Fruit fly (Drosophila melanogaster) whole organism, embryonic: ENCODE results near the gene CG7272.

Experiments
- ATbp ChIP-seq: fragments of 200-800 bp; sonication (Bioruptor generic); optimal IDR thresholded peaks from 2 replicates; lab custom pipeline; 2017; ENCODE audit warnings: missing biosample characterization, mild to moderate bottlenecking, missing genetic modification characterization, missing genetic modification reagents
- Atf6 ChIP-seq: fragments of 200-800 bp; sonication (Bioruptor generic); IDR thresholded peaks from 2 replicates; pipeline ENCODE4 v1.3.6; 2022; ENCODE audit warnings: missing biosample characterization, missing genetic modification characterization
- Awh ChIP-seq: fragments of 200-800 bp; sonication (Bioruptor generic); IDR thresholded peaks from 2 replicates; pipeline ENCODE4, ENCODE4 v1.3.6; 2022; ENCODE audit warnings: missing biosample characterization, missing genetic modification characterization
- CG10654 ChIP-seq: fragments of 200-800 bp; sonication (Bioruptor generic); optimal IDR thresholded peaks from 2 replicates; lab custom pipeline; 2016; ENCODE audit warnings: missing biosample characterization, missing genetic modification characterization
- CG14441 ChIP-seq: fragments of 200-800 bp; sonication (Bioruptor generic); IDR thresholded peaks from 2 replicates; pipeline ENCODE4 v1.3.6; 2022; ENCODE audit warnings: missing biosample characterization, missing genetic modification characterization
- CG15696 ChIP-seq: fragments of 200-800 bp; sonication (Bioruptor generic); optimal IDR thresholded peaks from 2 replicates; lab custom pipeline; 2019; ENCODE audit warnings: missing biosample characterization, mild to moderate bottlenecking, missing genetic modification characterization, moderate library complexity
- CG17802 ChIP-seq: fragments of 200-800 bp; sonication (Bioruptor generic); optimal IDR thresholded peaks from 2 replicates; lab custom pipeline; 2018; ENCODE audit warnings: missing biosample characterization, mild to moderate bottlenecking, missing genetic modification characterization, moderate library complexity
- CG18599 ChIP-seq: fragments of 200-800 bp; sonication (Bioruptor generic); optimal IDR thresholded peaks from 3 replicates; lab custom pipeline; 2017; ENCODE audit warnings: missing biosample characterization, missing genetic modification characterization, mild to moderate bottlenecking, moderate library complexity, missing genetic modification reagents
- CG2120 ChIP-seq: fragments of 200-800 bp; sonication (Bioruptor generic); optimal IDR thresholded peaks from 3 replicates; lab custom pipeline; 2016; ENCODE audit warnings: missing biosample characterization, missing genetic modification characterization
- CG33557 ChIP-seq: fragments of 200-800 bp; sonication (Bioruptor generic); optimal IDR thresholded peaks from 2 replicates; lab custom pipeline; 2019; ENCODE audit warnings: missing biosample characterization, mild to moderate bottlenecking, missing genetic modification characterization, moderate library complexity
- CG3726 ChIP-seq: fragments of 200-800 bp; sonication (Bioruptor generic); IDR thresholded peaks from 3 replicates; pipeline ENCODE4, ENCODE4 v1.3.6; 2022; ENCODE audit warnings: missing biosample characterization, missing genetic modification characterization
- CG4820 ChIP-seq: fragments of 200-800 bp; sonication (Bioruptor generic); optimal IDR thresholded peaks from 3 replicates; lab custom pipeline; 2016; ENCODE audit warnings: missing biosample characterization, missing genetic modification characterization
- CG5180 ChIP-seq: fragments of 200-800 bp; sonication (Bioruptor generic); optimal IDR thresholded peaks from 3 replicates; lab custom pipeline; 2017; ENCODE audit warnings: missing biosample characterization, missing genetic modification characterization, mild to moderate bottlenecking, moderate library complexity, missing genetic modification reagents
- CG6254 ChIP-seq: fragments of 200-800 bp; sonication (Bioruptor generic); optimal IDR thresholded peaks from 3 replicates; lab custom pipeline; 2017; ENCODE audit warnings: mild to moderate bottlenecking, missing biosample characterization, missing genetic modification reagents, missing genetic modification characterization
- CG7839 ChIP-seq: fragments of 200-800 bp; sonication (Bioruptor generic); optimal IDR thresholded peaks from 3 replicates; lab custom pipeline; 2018; ENCODE audit warnings: missing biosample characterization, mild to moderate bottlenecking, missing genetic modification characterization, moderate library complexity
- CG8765 ChIP-seq: fragments of 200-800 bp; sonication (Bioruptor generic); IDR thresholded peaks from 2 replicates; pipeline ENCODE4 v1.3.6; 2022; ENCODE audit warnings: missing biosample characterization, missing genetic modification characterization
- CG9609 ChIP-seq: fragments of 200-800 bp; sonication (Bioruptor generic); optimal IDR thresholded peaks from 3 replicates; lab custom pipeline; 2016; ENCODE audit warnings: missing biosample characterization, missing genetic modification characterization
- CG9727 ChIP-seq: fragments of 200-800 bp; sonication (Bioruptor generic); optimal IDR thresholded peaks from 3 replicates; lab custom pipeline; 2017; ENCODE audit warnings: missing biosample characterization, mild to moderate bottlenecking, missing genetic modification characterization
- CHES-1-like ChIP-seq: fragments of 200-800 bp; sonication (Bioruptor generic); optimal IDR thresholded peaks from 2 replicates; lab custom pipeline; 2016; ENCODE audit warnings: missing biosample characterization, missing genetic modification characterization
- D19B ChIP-seq: fragments of 200-800 bp; sonication (Bioruptor generic); optimal IDR thresholded peaks from 2 replicates; lab custom pipeline; 2017; ENCODE audit warnings: missing biosample characterization, mild to moderate bottlenecking, missing genetic modification characterization
- Dad ChIP-seq: fragments of 200-800 bp; sonication (Bioruptor generic); optimal IDR thresholded peaks from 3 replicates; lab custom pipeline; 2016; ENCODE audit warnings: missing biosample characterization, missing genetic modification characterization
- Dip2 ChIP-seq: fragments of 200-800 bp; sonication (Bioruptor generic); IDR thresholded peaks from 2 replicates; pipeline ENCODE4 v1.3.6; 2022; ENCODE audit warnings: missing biosample characterization, missing genetic modification characterization
- Dref ChIP-seq: fragments of 200-800 bp; sonication (Bioruptor generic); IDR thresholded peaks from 2 replicates; pipeline ENCODE4 v1.3.6; 2022; ENCODE audit warnings: missing biosample characterization, missing genetic modification characterization
- Ets97D ChIP-seq: fragments of 200-800 bp; sonication (Bioruptor generic); optimal IDR thresholded peaks from 3 replicates; lab custom pipeline; 2016; ENCODE audit warnings: missing biosample characterization, missing genetic modification characterization
- HLH3B ChIP-seq: fragments of 200-800 bp; sonication (Bioruptor generic); IDR thresholded peaks from 2 replicates; pipeline ENCODE4 v1.3.6; 2022; ENCODE audit warnings: missing biosample characterization, missing genetic modification characterization
- HLH4C ChIP-seq: fragments of 200-800 bp; sonication (Bioruptor generic); IDR thresholded peaks from 3 replicates; pipeline ENCODE4 v1.3.6; 2022; ENCODE audit warnings: missing biosample characterization, missing genetic modification characterization; ENCODE audit not compliant: partially characterized antibody
- HLH54F ChIP-seq: fragments of 200-800 bp; sonication (Bioruptor generic); optimal IDR thresholded peaks from 3 replicates; lab custom pipeline; 2016; ENCODE audit warnings: missing biosample characterization, missing genetic modification characterization
- Lpt ChIP-seq: fragments of >200 bp; optimal IDR thresholded peaks from 2 replicates; lab custom pipeline; 2018; ENCODE audit warnings: missing biosample characterization, missing genetic modification characterization
- Neu2 ChIP-seq: fragments of 200-800 bp; sonication (Bioruptor generic); optimal IDR thresholded peaks from 3 replicates; lab custom pipeline; 2016; ENCODE audit warnings: missing biosample characterization, missing genetic modification characterization, borderline replicate concordance
- NfI ChIP-seq: fragments of 200-800 bp; sonication (Bioruptor generic); optimal IDR thresholded peaks from 3 replicates; lab custom pipeline; 2018; ENCODE audit warnings: missing biosample characterization, mild to moderate bottlenecking, missing genetic modification characterization, moderate library complexity
- Oaz ChIP-seq: fragments of 200-800 bp; sonication (Bioruptor generic); IDR thresholded peaks from 2 replicates; pipeline ENCODE4 v1.3.6; 2022; ENCODE audit warnings: missing biosample characterization, missing genetic modification characterization
- Oli ChIP-seq: fragments of 200-800 bp; sonication (Bioruptor generic); optimal IDR thresholded peaks from 2 replicates; lab custom pipeline; 2018; ENCODE audit warnings: missing biosample characterization, mild to moderate bottlenecking, missing genetic modification characterization, moderate library complexity
- Poxn ChIP-seq: fragments of 200-800 bp; sonication (Bioruptor generic); IDR thresholded peaks from 2 replicates; pipeline ENCODE4 v1.3.6; 2022; ENCODE audit warnings: missing biosample characterization, missing genetic modification characterization
- Xrp1 ChIP-seq: fragments of 200-800 bp; sonication (Bioruptor generic); IDR thresholded peaks from 2 replicates; pipeline ENCODE4 v1.3.6; 2022; ENCODE audit warnings: missing biosample characterization, missing genetic modification characterization
- chinmo ChIP-seq: fragments of 200-800 bp; sonication (Bioruptor generic); IDR thresholded peaks from 4 replicates; pipeline ENCODE4 v1.3.6; 2022; ENCODE audit warnings: missing biosample characterization, missing genetic modification characterization; ENCODE audit not compliant: partially characterized antibody
- crc ChIP-seq: fragments of 200-800 bp; sonication (Bioruptor generic); optimal IDR thresholded peaks from 2 replicates; lab custom pipeline; 2016; ENCODE audit warnings: missing biosample characterization, missing genetic modification characterization
- dm ChIP-seq: fragments of 200-800 bp; sonication (Bioruptor generic); optimal IDR thresholded peaks from 3 replicates; lab custom pipeline; 2016; ENCODE audit warnings: missing biosample characterization, missing genetic modification characterization
- dysf ChIP-seq: fragments of 200-800 bp; sonication (Bioruptor generic); IDR thresholded peaks from 3 replicates; pipeline ENCODE4 v1.3.6; 2022; ENCODE audit warnings: missing biosample characterization, missing genetic modification characterization
- ewg ChIP-seq: fragments of 200-800 bp; sonication (Bioruptor generic); optimal IDR thresholded peaks from 3 replicates; lab custom pipeline; 2017; ENCODE audit warnings: mild to moderate bottlenecking, missing biosample characterization, missing genetic modification reagents, missing genetic modification characterization
- gcm2 ChIP-seq: fragments of 200-800 bp; sonication (Bioruptor generic); optimal IDR thresholded peaks from 2 replicates; lab custom pipeline; 2016; ENCODE audit warnings: missing biosample characterization, missing genetic modification characterization
- h ChIP-seq: fragments of >200 bp; optimal IDR thresholded peaks from 2 replicates; lab custom pipeline; 2017
- ind ChIP-seq: fragments of 200-800 bp; sonication (Bioruptor generic); optimal IDR thresholded peaks from 3 replicates; lab custom pipeline; 2016; ENCODE audit warnings: missing biosample characterization, missing genetic modification characterization
- pho ChIP-seq: fragments of 200-800 bp; sonication (Bioruptor generic); optimal IDR thresholded peaks from 2 replicates; lab custom pipeline; 2016; ENCODE audit warnings: missing biosample characterization, missing genetic modification characterization
- ranshi ChIP-seq: fragments of 200-800 bp; sonication (Bioruptor generic); IDR thresholded peaks from 2 replicates; pipeline ENCODE4 v1.3.6; 2022; ENCODE audit warnings: missing biosample characterization, missing genetic modification characterization
- sens-2 ChIP-seq: fragments of 200-800 bp; sonication (Bioruptor generic); IDR thresholded peaks from 2 replicates; pipeline ENCODE4 v1.3.6; 2022; ENCODE audit warnings: missing biosample characterization, missing genetic modification characterization
- slp2 ChIP-seq: fragments of 200-800 bp; sonication (Bioruptor generic); optimal IDR thresholded peaks from 2 replicates; lab custom pipeline; 2016; ENCODE audit warnings: missing biosample characterization, missing genetic modification characterization
- sug ChIP-seq: fragments of 200-800 bp; optimal IDR thresholded peaks from 2 replicates; lab custom pipeline; 2019; ENCODE audit warnings: missing biosample characterization, mild to moderate bottlenecking, missing genetic modification characterization, moderate library complexity
- tx ChIP-seq: fragments of 200-800 bp; sonication (Bioruptor generic); optimal IDR thresholded peaks from 2 replicates; lab custom pipeline; 2016; ENCODE audit warnings: missing biosample characterization, missing genetic modification characterization
- wek ChIP-seq: fragments of 200-800 bp; sonication (Bioruptor generic); optimal IDR thresholded peaks from 3 replicates; lab custom pipeline; 2018; ENCODE audit warnings: missing biosample characterization, mild to moderate bottlenecking, missing genetic modification characterization, moderate library complexity

The CG7272 gene

dm6 chr3L:15534274-15535227 lies 33.8 kb downstream of the CG7272 start (continued):
- peak; percentile 52 for TF ChIP-seq CG33557 (GFP tag; lab: Kevin White, UChicago)
- TF ChIP-seq Dref (GFP tag; lab: Robert Waterston, UW), result no peak
- no peak for TF ChIP-seq Oaz
- TF ChIP-seq CG7839 (tag; lab: Kevin White, UChicago), result peak; percentile 77
- no peak; the same call in 1 of the 2 replicates for TF ChIP-seq Awh (GFP tag; lab: Robert Waterston, UW)
- TF ChIP-seq ewg (GFP tag; lab: Kevin White, UChicago), result peak; percentile 50
- TF ChIP-seq CHES-1-like (GFP tag; lab: Kevin White, UChicago), result peak; percentile 37
- peak; percentile 97 for TF ChIP-seq chinmo (GFP tag; lab: Robert Waterston, UW)
- no peak for TF ChIP-seq CG3726 (GFP tag; lab: Robert Waterston, UW)
- no peak for TF ChIP-seq wek
- TF ChIP-seq ATbp, result peak; percentile 52
- no peak for TF ChIP-seq CG17802
- no peak for TF ChIP-seq sens-2 (GFP tag; lab: Robert Waterston, UW)
- no peak for TF ChIP-seq HLH4C
- TF ChIP-seq CG4820 (GFP tag; lab: Kevin White, UChicago), result peak; percentile 40
- TF ChIP-seq crc (GFP tag; lab: Kevin White, UChicago), result no peak
- TF ChIP-seq D19B (GFP tag; lab: Kevin White, UChicago), result peak; percentile 99
- no peak for TF ChIP-seq Neu2 (GFP tag; lab: Kevin White, UChicago)
- peak; percentile 73 for TF ChIP-seq pho (GFP tag; lab: Kevin White, UChicago)
- TF ChIP-seq slp2 (GFP tag; lab: Kevin White, UChicago), result peak; percentile 41
- peak; percentile 43 for TF ChIP-seq NfI (GFP tag; lab: Kevin White, UChicago)
- TF ChIP-seq gcm2 (GFP tag; lab: Kevin White, UChicago), result no peak
- peak; percentile 15 for TF ChIP-seq CG10654 (GFP tag; lab: Kevin White, UChicago)
- peak; percentile 6 for TF ChIP-seq CG5180
- TF ChIP-seq CG9727 (GFP tag; lab: Kevin White, UChicago), result peak; percentile 80
- no peak for TF ChIP-seq Poxn
- TF ChIP-seq Atf6 (GFP tag; lab: Robert Waterston, UW), result peak; percentile 15; the same call in 1 of the 2 replicates
- TF ChIP-seq Dad (GFP tag; lab: Kevin White, UChicago), result peak; percentile 18
- TF ChIP-seq sug, result peak; percentile 37
- peak; percentile 76 for TF ChIP-seq CG2120 (GFP tag; lab: Kevin White, UChicago)
- peak; percentile 41; the same call in 1 of the 2 replicates for TF ChIP-seq HLH3B (GFP tag; lab: Robert Waterston, UW)
- peak; percentile 29 for TF ChIP-seq dm (GFP tag; lab: Kevin White, UChicago)
- TF ChIP-seq h (lab: Kevin White, UChicago), result no peak
- TF ChIP-seq Oli (tag; lab: Kevin White, UChicago), result peak; percentile 82
- no peak; the same call in 1 of the 2 replicates for TF ChIP-seq ranshi
- TF ChIP-seq CG15696 (tag; lab: Kevin White, UChicago), result peak; percentile 38
- peak; percentile 66 for TF ChIP-seq CG18599
- peak; percentile 68 for TF ChIP-seq HLH54F (GFP tag; lab: Kevin White, UChicago)
- TF ChIP-seq dysf (GFP tag; lab: Robert Waterston, UW), result 0 out of 3 replicates have a peak, but pooled peaks have one; percentile 37
- peak; percentile 68 for TF ChIP-seq ind (GFP tag; lab: Kevin White, UChicago)
- no peak for TF ChIP-seq CG8765 (GFP tag; lab: Robert Waterston, UW)
- peak; percentile 52 for TF ChIP-seq CG9609
- peak; percentile 14; the same call in 1 of the 2 replicates for TF ChIP-seq Xrp1 (GFP tag; lab: Robert Waterston, UW)
- TF ChIP-seq Ets97D, result peak; percentile 0
- TF ChIP-seq tx (GFP tag; lab: Kevin White, UChicago), result peak; percentile 9
- no peak for TF ChIP-seq Lpt
- TF ChIP-seq CG14441 (GFP tag; lab: Robert Waterston, UW), result peak; percentile 61; the same call in 1 of the 2 replicates
- TF ChIP-seq Dip2 (GFP tag; lab: Robert Waterston, UW), result no peak
- TF ChIP-seq CG6254, result no peak
